Fruit fly (Drosophila melanogaster) whole organism, pupa: Measurements from ENCODE around the gene zormin.

Source experiments
- CG10348 ChIP-seq: fragments of 200-800 bp; sonication (Bioruptor generic); IDR thresholded peaks from 2 replicates; pipeline ENCODE4 v1.3.6; 2022; ENCODE audit warnings: missing biosample characterization, missing genetic modification characterization
- CG12605 ChIP-seq: fragments of 200-800 bp; sonication (Bioruptor generic); IDR thresholded peaks from 2 replicates; pipeline ENCODE4 v1.3.6; 2022; ENCODE audit warnings: missing biosample characterization, missing genetic modification characterization
- CG13204 ChIP-seq: fragments of 200-800 bp; sonication (Bioruptor generic); optimal IDR thresholded peaks from 2 replicates; lab custom pipeline; 2018; ENCODE audit warnings: missing biosample characterization, mild to moderate bottlenecking, missing genetic modification characterization, moderate library complexity
- CG14655 ChIP-seq: fragments of 200-800 bp; sonication (Bioruptor generic); optimal IDR thresholded peaks from 3 replicates; lab custom pipeline; 2017; ENCODE audit warnings: mild to moderate bottlenecking, missing biosample characterization, missing genetic modification reagents, missing genetic modification characterization
- CG15710 ChIP-seq: fragments of 200-800 bp; sonication (Bioruptor generic); optimal IDR thresholded peaks from 2 replicates; lab custom pipeline; 2018; ENCODE audit warnings: missing biosample characterization, mild to moderate bottlenecking, missing genetic modification characterization, moderate library complexity
- CG17806 ChIP-seq: fragments of 200-800 bp; sonication (Bioruptor generic); optimal IDR thresholded peaks from 2 replicates; lab custom pipeline; 2018; ENCODE audit warnings: missing biosample characterization, mild to moderate bottlenecking, missing genetic modification characterization, moderate library complexity
- CG32121 ChIP-seq: fragments of 200-800 bp; sonication (Bioruptor generic); IDR thresholded peaks from 2 replicates; pipeline ENCODE4 v1.3.6; 2022; ENCODE audit warnings: missing biosample characterization, missing genetic modification characterization
- CG34367 ChIP-seq: fragments of 200-800 bp; sonication (Bioruptor generic); optimal IDR thresholded peaks from 2 replicates; lab custom pipeline; 2018; ENCODE audit warnings: missing biosample characterization, mild to moderate bottlenecking, missing genetic modification characterization
- CG4496 ChIP-seq: fragments of 200-800 bp; sonication (Bioruptor generic); IDR thresholded peaks from 3 replicates; pipeline ENCODE4 v1.3.6; 2022; ENCODE audit warnings: missing biosample characterization, missing genetic modification characterization
- CG8159 ChIP-seq: fragments of 200-800 bp; sonication (Bioruptor generic); optimal IDR thresholded peaks from 3 replicates; lab custom pipeline; 2018; ENCODE audit warnings: missing biosample characterization, mild to moderate bottlenecking, missing genetic modification characterization, moderate library complexity
- CG8301 ChIP-seq: fragments of 200-800 bp; sonication (Bioruptor generic); optimal IDR thresholded peaks from 2 replicates; lab custom pipeline; 2018; ENCODE audit warnings: missing biosample characterization, mild to moderate bottlenecking, missing genetic modification characterization
- CG9948 ChIP-seq: fragments of 200-800 bp; sonication (Bioruptor generic); optimal IDR thresholded peaks from 2 replicates; lab custom pipeline; 2018; ENCODE audit warnings: missing biosample characterization, mild to moderate bottlenecking, missing genetic modification characterization, moderate library complexity
- D1 ChIP-seq: fragments of 200-800 bp; sonication (Bioruptor generic); optimal IDR thresholded peaks from 2 replicates; lab custom pipeline; 2018; ENCODE audit warnings: missing biosample characterization, mild to moderate bottlenecking, missing genetic modification characterization, moderate library complexity
- EcR ChIP-seq: fragments of 200-800 bp; sonication (Bioruptor generic); optimal IDR thresholded peaks from 3 replicates; lab custom pipeline; 2019; ENCODE audit warnings: missing biosample characterization, missing genetic modification characterization, mild to moderate bottlenecking, moderate library complexity, missing genetic modification reagents
- Ets98B ChIP-seq: fragments of 200-800 bp; sonication (Bioruptor generic); IDR thresholded peaks from 2 replicates; pipeline ENCODE4 v1.3.6; 2022; ENCODE audit warnings: missing biosample characterization, missing genetic modification characterization
- Pif1A ChIP-seq: fragments of 200-800 bp; sonication (Bioruptor generic); optimal IDR thresholded peaks from 3 replicates; lab custom pipeline; 2016; ENCODE audit warnings: missing biosample characterization, missing genetic modification characterization
- Pif1B ChIP-seq: fragments of 200-800 bp; sonication (Bioruptor generic); optimal IDR thresholded peaks from 3 replicates; lab custom pipeline; 2016; ENCODE audit warnings: missing biosample characterization, missing genetic modification characterization
- Snoo ChIP-seq: fragments of 200-800 bp; sonication (Bioruptor generic); optimal IDR thresholded peaks from 3 replicates; lab custom pipeline; 2017; ENCODE audit warnings: missing biosample characterization, mild to moderate bottlenecking, missing genetic modification characterization, inconsistent platforms
- fd96Ca ChIP-seq: fragments of 200-800 bp; sonication (Bioruptor generic); IDR thresholded peaks from 3 replicates; pipeline ENCODE4 v1.3.6; 2022; ENCODE audit warnings: missing biosample characterization, missing genetic modification characterization
- gl ChIP-seq: fragments of 200-800 bp; sonication (Bioruptor generic); optimal IDR thresholded peaks from 2 replicates; lab custom pipeline; 2018; ENCODE audit warnings: missing biosample characterization, mild to moderate bottlenecking, missing genetic modification characterization
- rn ChIP-seq: fragments of 200-800 bp; sonication (Bioruptor generic); IDR thresholded peaks from 2 replicates; pipeline ENCODE4 v1.3.6; 2022; ENCODE audit warnings: missing biosample characterization, missing genetic modification characterization

The zormin gene

dm6 chr3L:2144355-2144754, 7.1 kb downstream of the zormin start:
- no peak for TF ChIP-seq CG12605
- TF ChIP-seq Pif1A (GFP tag; lab: Kevin White, UChicago): no peak
- TF ChIP-seq CG34367: no peak
- no peak for TF ChIP-seq CG9948 (tag; lab: Kevin White, UChicago)
- TF ChIP-seq fd96Ca: no peak
- TF ChIP-seq CG8159 (tag; lab: Kevin White, UChicago): no peak
- no peak for TF ChIP-seq gl
- no peak for TF ChIP-seq rn (GFP tag; lab: Robert Waterston, UW)
- TF ChIP-seq CG17806 (tag; lab: Kevin White, UChicago): no peak
- TF ChIP-seq CG32121: no peak
- TF ChIP-seq EcR: no peak
- no peak for TF ChIP-seq CG13204 (GFP tag; lab: Kevin White, UChicago)
- no peak for TF ChIP-seq D1 (tag; lab: Kevin White, UChicago)
- TF ChIP-seq CG10348 (GFP tag; lab: Robert Waterston, UW): no peak
- TF ChIP-seq Ets98B (GFP tag; lab: Robert Waterston, UW): no peak
- TF ChIP-seq, all 21 proteins: peak for 0

dm6 chr3L:2142435-2142834, 9.1 kb downstream of the zormin start:
- no peak for TF ChIP-seq CG8159 (tag; lab: Kevin White, UChicago)
- no peak for TF ChIP-seq CG8301 (tag; lab: Kevin White, UChicago)
- TF ChIP-seq EcR: no peak
- TF ChIP-seq CG10348 (GFP tag; lab: Robert Waterston, UW): no peak
- TF ChIP-seq CG9948 (tag; lab: Kevin White, UChicago): no peak
- TF ChIP-seq CG17806 (tag; lab: Kevin White, UChicago): no peak
- no peak for TF ChIP-seq CG12605
- no peak for TF ChIP-seq CG14655 (GFP tag; lab: Kevin White, UChicago)
- TF ChIP-seq fd96Ca: no peak
- TF ChIP-seq gl: no peak
- no peak for TF ChIP-seq Pif1B (GFP tag; lab: Kevin White, UChicago)
- TF ChIP-seq Pif1A (GFP tag; lab: Kevin White, UChicago): no peak
- TF ChIP-seq Snoo (tag; lab: Kevin White, UChicago): no peak
- TF ChIP-seq CG34367: no peak
- no peak for TF ChIP-seq CG13204 (GFP tag; lab: Kevin White, UChicago)

dm6 chr3L:2136419-2136818, 15.1 kb downstream of the zormin start:
- TF ChIP-seq CG4496 (GFP tag; lab: Robert Waterston, UW): no peak
- TF ChIP-seq rn (GFP tag; lab: Robert Waterston, UW): no peak
- no peak for TF ChIP-seq CG15710 (tag; lab: Kevin White, UChicago)
- no peak for TF ChIP-seq Pif1A (GFP tag; lab: Kevin White, UChicago)
- TF ChIP-seq CG14655 (GFP tag; lab: Kevin White, UChicago): no peak
- no peak for TF ChIP-seq CG8159 (tag; lab: Kevin White, UChicago)
- no peak for TF ChIP-seq Ets98B (GFP tag; lab: Robert Waterston, UW)
- no peak for TF ChIP-seq gl
- TF ChIP-seq Pif1B (GFP tag; lab: Kevin White, UChicago): no peak

dm6 chr3L:2122333-2122732, 29.2 kb downstream of the zormin start:
- TF ChIP-seq CG32121: no peak
- TF ChIP-seq Ets98B (GFP tag; lab: Robert Waterston, UW): no peak
- TF ChIP-seq CG15710 (tag; lab: Kevin White, UChicago): no peak
- TF ChIP-seq CG14655 (GFP tag; lab: Kevin White, UChicago): no peak
- TF ChIP-seq CG9948 (tag; lab: Kevin White, UChicago): no peak
- no peak for TF ChIP-seq EcR
- TF ChIP-seq CG17806 (tag; lab: Kevin White, UChicago): no peak
- TF ChIP-seq rn (GFP tag; lab: Robert Waterston, UW): no peak
- TF ChIP-seq D1 (tag; lab: Kevin White, UChicago): no peak
- TF ChIP-seq CG34367: no peak
- no peak for TF ChIP-seq fd96Ca
- no peak for TF ChIP-seq CG4496 (GFP tag; lab: Robert Waterston, UW)
- no peak for TF ChIP-seq CG12605
- TF ChIP-seq Pif1A (GFP tag; lab: Kevin White, UChicago): no peak
- TF ChIP-seq Pif1B (GFP tag; lab: Kevin White, UChicago): no peak
- TF ChIP-seq CG8301 (tag; lab: Kevin White, UChicago): no peak
- no peak for TF ChIP-seq CG13204 (GFP tag; lab: Kevin White, UChicago)
- TF ChIP-seq CG10348 (GFP tag; lab: Robert Waterston, UW): no peak
- TF ChIP-seq, all 21 proteins: peak for 0

- TF ChIP-seq CG32121 (0 out of 2 replicates have a peak, but pooled peaks have one; percentile 25), gl (no peak)
These were observed 29.8 kb downstream of the zormin start for dm6 chr3L:2121724-2122123.

- TF ChIP-seq Pif1A (GFP tag; lab: Kevin White, UChicago): peak; percentile 17
- 0 out of 3 replicates have a peak, but pooled peaks have one; percentile 47 for TF ChIP-seq fd96Ca
- TF ChIP-seq Ets98B (GFP tag; lab: Robert Waterston, UW): peak; percentile 28; the same call in 1 of the 2 replicates
- 0 out of 2 replicates have a peak, but pooled peaks have one; percentile 9 for TF ChIP-seq rn (GFP tag; lab: Robert Waterston, UW)
- peak; percentile 55 for TF ChIP-seq CG8301 (tag; lab: Kevin White, UChicago)
- TF ChIP-seq CG14655 (GFP tag; lab: Kevin White, UChicago): peak; percentile 52
- no peak for TF ChIP-seq gl
- TF ChIP-seq CG4496 (GFP tag; lab: Robert Waterston, UW): peak; percentile 47; the same call in 2 of the 3 replicates
- no peak for TF ChIP-seq CG34367
These were observed 32.5 kb downstream of the zormin start for dm6 chr3L:2119002-2119401.
